Fruit fly (Drosophila melanogaster): ENCODE results near the gene BCL7-like.

The BCL7-like gene

DNA sequence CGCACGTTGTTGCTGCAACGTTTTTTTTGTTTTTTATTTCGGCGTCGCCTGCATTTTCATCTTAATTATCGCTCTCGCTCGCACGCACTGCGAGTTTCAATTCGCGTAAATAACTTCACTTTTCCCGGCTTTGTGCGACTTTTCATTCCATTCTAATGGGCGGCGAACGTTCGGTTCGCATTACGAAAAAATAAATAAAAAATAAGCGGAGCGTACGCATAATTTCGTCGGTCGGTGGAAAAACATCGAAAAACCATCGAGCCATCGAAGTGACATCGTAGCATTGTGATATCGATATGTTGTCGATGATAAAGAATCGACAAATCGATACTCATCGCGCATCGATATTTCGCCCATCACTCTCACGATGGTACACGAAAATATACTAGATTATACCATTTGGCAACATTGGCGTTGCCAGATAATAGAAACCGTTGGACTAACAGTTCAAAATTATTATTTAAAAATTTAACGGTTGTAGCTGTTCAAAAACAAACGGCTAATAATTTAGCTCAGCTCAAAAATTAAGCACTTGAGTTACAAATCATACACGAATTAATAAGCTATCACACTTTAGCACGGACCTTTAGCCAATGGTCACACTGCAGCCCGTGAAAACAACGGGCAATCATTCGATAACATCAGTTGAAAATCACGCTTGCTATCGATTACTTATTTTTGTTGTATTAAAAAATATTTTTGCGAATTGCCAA is at the start of gene BCL7-like, which contains the start of gene Zdhhc8 (continued):
- TF ChIP-seq Met (GFP tag; optimal IDR thresholded peaks at IDR 0.05) (peak; percentile 10), CG31627 (GFP tag; optimal IDR thresholded peaks at IDR 0.05) (peak; percentile 56), lz (GFP tag; optimal IDR thresholded peaks at IDR 0.05) (peak; percentile 52), CG8319 (GFP tag; optimal IDR thresholded peaks at IDR 0.05) (no peak)

DNA sequence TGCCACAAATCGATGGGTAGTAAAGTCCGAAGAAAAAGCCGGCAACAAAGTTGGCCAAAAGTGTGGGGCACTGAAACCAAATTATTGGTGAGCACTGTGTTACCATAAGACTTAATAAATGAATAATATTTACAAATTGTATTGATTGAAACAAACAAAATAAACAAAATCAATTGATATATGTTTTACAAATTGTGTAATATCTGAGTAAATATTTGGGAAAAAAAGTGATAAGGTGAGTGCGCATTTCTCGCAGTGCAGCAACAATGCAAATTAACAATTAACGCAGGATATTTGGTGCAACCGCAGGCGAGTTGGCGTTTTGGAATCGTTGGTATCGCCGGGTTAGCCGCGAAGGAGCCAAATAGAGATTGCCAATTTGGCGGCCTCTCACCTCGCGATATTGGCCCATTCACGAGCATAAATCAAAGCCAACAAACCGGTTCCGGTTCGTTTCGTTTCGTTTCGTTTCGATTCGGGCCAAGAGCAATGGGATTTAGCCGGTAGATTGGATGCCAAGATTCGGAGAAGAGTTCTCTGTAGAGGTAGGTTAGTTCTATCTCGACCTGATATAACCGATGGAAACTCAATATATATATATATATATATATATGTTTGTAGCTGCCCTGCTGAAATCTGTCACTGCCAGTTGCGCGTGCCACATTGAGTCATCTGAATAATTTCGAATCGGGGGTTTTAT is 46.3 kb upstream of the BCL7-like start:
- TF ChIP-seq acj6 (GFP tag; optimal IDR thresholded peaks at IDR 0.05) = no peak
- no peak for TF ChIP-seq CG8119 (GFP tag; IDR thresholded peaks at IDR 0.05)
- peak; percentile 4 for TF ChIP-seq CG3919 (GFP tag; optimal IDR thresholded peaks at IDR 0.05)
- no peak for TF ChIP-seq Ets21C (GFP tag; optimal IDR thresholded peaks at IDR 0.05)
- TF ChIP-seq pdm3 (GFP tag; optimal IDR thresholded peaks at IDR 0.05) = no peak
- no peak for TF ChIP-seq Gug (GFP tag; IDR thresholded peaks at IDR 0.05)
- TF ChIP-seq CG16779 (tag; optimal IDR thresholded peaks at IDR 0.05) = no peak
- TF ChIP-seq fd59A (GFP tag; optimal IDR thresholded peaks at IDR 0.05) = no peak
- no peak for TF ChIP-seq CG6276 (GFP tag; optimal IDR thresholded peaks at IDR 0.05)
- TF ChIP-seq Sox102F (GFP tag; optimal IDR thresholded peaks at IDR 0.05) = no peak
- TF ChIP-seq Met (GFP tag; optimal IDR thresholded peaks at IDR 0.05) = peak; percentile 17
- TF ChIP-seq CG8319 (GFP tag; optimal IDR thresholded peaks at IDR 0.05) = no peak
- no peak for TF ChIP-seq CG6854 (GFP tag; optimal IDR thresholded peaks at IDR 0.05)
- 0 out of 2 replicates have a peak, but pooled peaks have one; percentile 8 for TF ChIP-seq CG15336 (GFP tag; IDR thresholded peaks at IDR 0.05)
- TF ChIP-seq CG6163 (GFP tag; IDR thresholded peaks at IDR 0.05) = peak; percentile 42; the same call in 1 of the 3 replicates
- no peak for TF ChIP-seq esn (GFP tag; optimal IDR thresholded peaks at IDR 0.05)
- peak; percentile 20 for TF ChIP-seq achi (GFP tag; optimal IDR thresholded peaks at IDR 0.05)
- TF ChIP-seq CG4318 (GFP tag; optimal IDR thresholded peaks at IDR 0.05) = no peak
- TF ChIP-seq dsx (GFP tag; optimal IDR thresholded peaks at IDR 0.05; ENCODE audit: poor library complexity, severe bottlenecking) = peak; percentile 82
- TF ChIP-seq OdsH (GFP tag; optimal IDR thresholded peaks at IDR 0.05) = no peak
- TF ChIP-seq spab (GFP tag; optimal IDR thresholded peaks at IDR 0.05) = no peak
- no peak for TF ChIP-seq Sox14 (GFP tag; optimal IDR thresholded peaks at IDR 0.05)
- TF ChIP-seq CG32006 (GFP tag; optimal IDR thresholded peaks at IDR 0.05) = peak; percentile 36
- no peak for TF ChIP-seq ss (GFP tag; optimal IDR thresholded peaks at IDR 0.05)
- no peak for TF ChIP-seq Blimp-1 (GFP tag; optimal IDR thresholded peaks at IDR 0.05)
- no peak for TF ChIP-seq CG34406 (GFP tag; optimal IDR thresholded peaks at IDR 0.05)
- no peak for TF ChIP-seq CG6792 (GFP tag; optimal IDR thresholded peaks at IDR 0.05)
- TF ChIP-seq svp (GFP tag) = peak; percentile 44
- no peak for TF ChIP-seq Lpt (GFP tag; optimal IDR thresholded peaks at IDR 0.05)
- TF ChIP-seq CG3032 (tag; optimal IDR thresholded peaks at IDR 0.05) = no peak
- no peak for TF ChIP-seq net (GFP tag; optimal IDR thresholded peaks at IDR 0.05)
- TF ChIP-seq CG11294 (GFP tag; IDR thresholded peaks at IDR 0.05) = no peak
- TF ChIP-seq Ets96B (tag; optimal IDR thresholded peaks at IDR 0.05) = peak; percentile 7
- no peak for TF ChIP-seq CG6808 (GFP tag; optimal IDR thresholded peaks at IDR 0.05)
- TF ChIP-seq fd85E (GFP tag; optimal IDR thresholded peaks at IDR 0.05) = no peak
- TF ChIP-seq Eip93F (GFP tag; optimal IDR thresholded peaks at IDR 0.05) = no peak
- TF ChIP-seq CG31627 (GFP tag; optimal IDR thresholded peaks at IDR 0.05) = no peak
- no peak for TF ChIP-seq CG1621 (tag; optimal IDR thresholded peaks at IDR 0.05)
- TF ChIP-seq dac (GFP tag; optimal IDR thresholded peaks at IDR 0.05) = no peak
- no peak for TF ChIP-seq CG9139 (GFP tag; optimal IDR thresholded peaks at IDR 0.05)
- TF ChIP-seq lz (GFP tag; optimal IDR thresholded peaks at IDR 0.05) = peak; percentile 5
- TF ChIP-seq CG7368 (GFP tag; optimal IDR thresholded peaks at IDR 0.05) = no peak
- peak; percentile 7 for TF ChIP-seq CG10631 (GFP tag; optimal IDR thresholded peaks at IDR 0.05)
- TF ChIP-seq vri (GFP tag; optimal IDR thresholded peaks at IDR 0.05) = no peak
- TF ChIP-seq Hr39 (GFP tag; optimal IDR thresholded peaks at IDR 0.05) = no peak
- TF ChIP-seq CG11762 (GFP tag; optimal IDR thresholded peaks at IDR 0.05; ENCODE audit: insufficient read depth) = no peak
- no peak for TF ChIP-seq fkh (GFP tag; optimal IDR thresholded peaks at IDR 0.05)
